Fruit fly (Drosophila melanogaster) whole organism, wandering third instar larva: ENCODE measurements around the gene Cpr65Az.

Experiments used
- CG32264 ChIP-seq: fragments of 200-800 bp; sonication (Bioruptor generic); optimal IDR thresholded peaks from 2 replicates; lab custom pipeline; 2016; ENCODE audit warnings: missing biosample characterization, missing genetic modification characterization
- CG9705 ChIP-seq: fragments of 200-800 bp; sonication (Bioruptor generic); optimal IDR thresholded peaks from 2 replicates; lab custom pipeline; 2018; ENCODE audit warnings: missing biosample characterization, mild to moderate bottlenecking, missing genetic modification characterization
- CrebA ChIP-seq: fragments of 200-800 bp; sonication (Bioruptor generic); optimal IDR thresholded peaks from 2 replicates; lab custom pipeline; 2016; ENCODE audit warnings: missing biosample characterization, mild to moderate bottlenecking, missing genetic modification characterization, borderline replicate concordance
- Dfd ChIP-seq: fragments of >200 bp; optimal IDR thresholded peaks from 2 replicates; lab custom pipeline; 2017; ENCODE audit warnings: missing biosample characterization, missing genetic modification characterization
- Dif ChIP-seq: fragments of 200-275, 200-300 bp; sonication (Bioruptor generic); optimal IDR thresholded peaks from 2 replicates; lab custom pipeline; 2018; ENCODE audit warnings: missing biosample characterization, missing genetic modification characterization; ENCODE audit not compliant: partially characterized antibody
- HLH106 ChIP-seq: fragments of 200-800 bp; optimal IDR thresholded peaks from 3 replicates; lab custom pipeline; 2019; ENCODE audit warnings: missing biosample characterization, mild to moderate bottlenecking, missing genetic modification characterization, moderate library complexity
- Hnf4 ChIP-seq: fragments of 200-800 bp; sonication (Bioruptor generic); optimal IDR thresholded peaks from 2 replicates; lab custom pipeline; 2016; ENCODE audit warnings: missing biosample characterization, mild to moderate bottlenecking, missing genetic modification characterization
- Hr78 ChIP-seq: fragments of >200 bp; optimal IDR thresholded peaks from 2 replicates; lab custom pipeline; 2017; ENCODE audit warnings: missing biosample characterization, missing genetic modification characterization
- Hr83 ChIP-seq: fragments of 200-300 bp; sonication (Bioruptor generic); optimal IDR thresholded peaks from 2 replicates; lab custom pipeline; 2016; ENCODE audit warnings: missing biosample characterization, mild to moderate bottlenecking, missing genetic modification characterization, moderate library complexity; ENCODE audit not compliant: poor library complexity, severe bottlenecking
- Mio ChIP-seq: sonication (Bioruptor generic); optimal IDR thresholded peaks from 2 replicates; lab custom pipeline; 2016; ENCODE audit warnings: missing biosample characterization, missing genetic modification characterization
- Myc ChIP-seq: fragments of >200 bp; optimal IDR thresholded peaks from 2 replicates; lab custom pipeline; 2017
- N ChIP-seq: fragments of >200 bp; optimal IDR thresholded peaks from 2 replicates; lab custom pipeline; 2018; ENCODE audit warnings: missing biosample characterization, missing external identifiers, missing genetic modification characterization
- OdsH ChIP-seq: fragments of 200-800 bp; sonication (Bioruptor generic); optimal IDR thresholded peaks from 2 replicates; lab custom pipeline; 2016; ENCODE audit warnings: missing biosample characterization, mild to moderate bottlenecking, missing genetic modification characterization
- Rel ChIP-seq, 2 experiments: fragments of 200-800 bp; sonication (Bioruptor generic) in 1 of 2; optimal IDR thresholded peaks; 2 replicates in 1 of 2; 3 replicates in 1 of 2; lab custom pipeline; 2016 to 2019; ENCODE audit warnings: mild to moderate bottlenecking in 2 of 2, missing biosample characterization in 2 of 2, missing genetic modification characterization in 2 of 2, moderate library complexity in 1 of 2
- Sp1 ChIP-seq: fragments of 200-800 bp; sonication (Bioruptor generic); optimal IDR thresholded peaks from 3 replicates; lab custom pipeline; 2019; ENCODE audit warnings: missing biosample characterization, mild to moderate bottlenecking, missing genetic modification characterization, moderate library complexity
- Vsx2 ChIP-seq: fragments of 200-300, 225-300 bp; sonication (Bioruptor generic); optimal IDR thresholded peaks from 2 replicates; lab custom pipeline; 2018; ENCODE audit warnings: missing biosample characterization, missing genetic modification characterization; ENCODE audit not compliant: partially characterized antibody
- br ChIP-seq: fragments of 200-800 bp; sonication (Bioruptor generic); optimal IDR thresholded peaks from 2 replicates; lab custom pipeline; 2016; ENCODE audit warnings: missing biosample characterization, missing genetic modification characterization
- brk ChIP-seq: fragments of 200-800 bp; sonication (Bioruptor generic); optimal IDR thresholded peaks from 2 replicates; lab custom pipeline; 2016; ENCODE audit warnings: missing biosample characterization, mild to moderate bottlenecking, missing genetic modification characterization
- dl ChIP-seq, 2 experiments: fragments of 175-275, 200-275 bp in 1 of 2; fragments of 200-275 bp in 1 of 2; sonication (Bioruptor generic); optimal IDR thresholded peaks; lab custom pipeline; 2018; ENCODE audit warnings: mild to moderate bottlenecking in 2 of 2, missing biosample characterization in 2 of 2, missing genetic modification characterization in 2 of 2, moderate library complexity in 2 of 2; ENCODE audit not compliant: partially characterized antibody in 2 of 2, insufficient read depth in 1 of 2
- dmrt93B ChIP-seq: fragments of 200-800 bp; sonication (Bioruptor generic); optimal IDR thresholded peaks from 2 replicates; lab custom pipeline; 2018; ENCODE audit warnings: missing biosample characterization, mild to moderate bottlenecking, missing genetic modification characterization
- dsf ChIP-seq: sonication (Bioruptor generic); optimal IDR thresholded peaks from 2 replicates; lab custom pipeline; 2016; ENCODE audit warnings: missing biosample characterization, missing genetic modification characterization, borderline replicate concordance
- ey ChIP-seq: fragments of 200-800 bp; sonication (Bioruptor generic); optimal IDR thresholded peaks from 2 replicates; lab custom pipeline; 2016; ENCODE audit warnings: missing biosample characterization, missing genetic modification characterization
- foxo ChIP-seq, 2 experiments: fragments of 200-800 bp; sonication (Bioruptor generic); optimal IDR thresholded peaks; 2 replicates in 1 of 2; 3 replicates in 1 of 2; lab custom pipeline; 2016 to 2017; ENCODE audit warnings: missing biosample characterization in 2 of 2, missing genetic modification characterization in 2 of 2
- fru ChIP-seq: fragments of 200-800 bp; sonication (Bioruptor generic); optimal IDR thresholded peaks from 3 replicates; lab custom pipeline; 2016; ENCODE audit warnings: missing biosample characterization, mild to moderate bottlenecking, missing genetic modification characterization
- h ChIP-seq: fragments of 200-800 bp; sonication (Bioruptor generic); optimal IDR thresholded peaks from 3 replicates; lab custom pipeline; 2016; ENCODE audit warnings: missing biosample characterization, mild to moderate bottlenecking, missing genetic modification characterization
- jim ChIP-seq: fragments of 175-275, 200-325 bp; sonication (Bioruptor generic); optimal IDR thresholded peaks from 2 replicates; lab custom pipeline; 2016; ENCODE audit warnings: missing biosample characterization, mild to moderate bottlenecking, missing genetic modification characterization
- pan ChIP-seq: fragments of >200 bp; optimal IDR thresholded peaks from 2 replicates; lab custom pipeline; 2017
- psq ChIP-seq: fragments of 200-800 bp; sonication (Bioruptor generic); optimal IDR thresholded peaks from 3 replicates; lab custom pipeline; 2017; ENCODE audit warnings: missing biosample characterization, mild to moderate bottlenecking, missing genetic modification characterization, moderate library complexity
- rgr ChIP-seq: fragments of 200-800 bp; sonication (Bioruptor generic); optimal IDR thresholded peaks from 3 replicates; lab custom pipeline; 2016; ENCODE audit warnings: missing biosample characterization, mild to moderate bottlenecking, missing genetic modification characterization
- sv ChIP-seq: fragments of 200-800 bp; sonication (Bioruptor generic); optimal IDR thresholded peaks from 3 replicates; lab custom pipeline; 2016; ENCODE audit warnings: missing biosample characterization, missing genetic modification characterization
- tai ChIP-seq: sonication (Bioruptor generic); optimal IDR thresholded peaks from 2 replicates; lab custom pipeline; 2016; ENCODE audit warnings: missing biosample characterization, missing genetic modification characterization
- usp ChIP-seq: fragments of >200 bp; optimal IDR thresholded peaks from 2 replicates; lab custom pipeline; 2017; ENCODE audit warnings: missing biosample characterization, missing genetic modification characterization
- woc ChIP-seq: sonication (Bioruptor generic); optimal IDR thresholded peaks from 2 replicates; lab custom pipeline; 2016; ENCODE audit warnings: missing biosample characterization, mild to moderate bottlenecking, missing genetic modification characterization

Cpr65Az gene

DNA sequence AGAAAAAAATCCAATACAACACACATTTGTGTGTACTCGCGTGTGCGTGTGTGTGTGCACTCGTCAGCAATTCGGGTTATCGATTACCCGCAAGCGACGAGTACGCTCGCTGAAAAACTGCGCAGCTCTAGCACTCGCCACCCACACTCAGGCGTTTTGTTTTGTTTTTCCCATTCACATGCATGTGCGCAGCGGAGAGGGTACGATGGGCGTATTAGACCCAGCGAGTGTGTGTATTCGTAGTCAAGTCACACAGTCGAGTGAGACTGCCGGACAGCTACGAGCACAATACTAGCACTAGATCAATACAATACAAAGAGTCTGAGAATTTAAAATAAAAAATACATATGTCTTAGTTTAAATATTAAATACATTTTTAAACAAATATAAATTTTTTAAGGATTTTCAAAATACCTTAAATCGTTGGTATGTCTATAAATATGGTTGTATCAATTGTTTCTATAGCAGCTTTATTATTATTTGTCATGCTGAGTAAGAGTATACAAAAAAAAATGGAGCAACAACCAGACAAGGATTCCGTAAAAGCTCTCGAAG is 24.3 kb downstream of the Cpr65Az start, which contains the start of the genes D19B and CG43293 (continued):
- no peak for TF ChIP-seq dsf (GFP tag; lab: Kevin White, UChicago)
- TF ChIP-seq usp (GFP tag; lab: Kevin White, UChicago), result no peak
- no peak for TF ChIP-seq brk (GFP tag; lab: Kevin White, UChicago)
- peak; percentile 80 for TF ChIP-seq ey (GFP tag; lab: Kevin White, UChicago)
- TF ChIP-seq sv (GFP tag; lab: Kevin White, UChicago), result peak; percentile 79
- no peak for TF ChIP-seq N (GFP tag; lab: Kevin White, UChicago)
- TF ChIP-seq Myc, result peak; percentile 78
- TF ChIP-seq tai, result no peak
- peak; percentile 52 for TF ChIP-seq CG9705

DNA sequence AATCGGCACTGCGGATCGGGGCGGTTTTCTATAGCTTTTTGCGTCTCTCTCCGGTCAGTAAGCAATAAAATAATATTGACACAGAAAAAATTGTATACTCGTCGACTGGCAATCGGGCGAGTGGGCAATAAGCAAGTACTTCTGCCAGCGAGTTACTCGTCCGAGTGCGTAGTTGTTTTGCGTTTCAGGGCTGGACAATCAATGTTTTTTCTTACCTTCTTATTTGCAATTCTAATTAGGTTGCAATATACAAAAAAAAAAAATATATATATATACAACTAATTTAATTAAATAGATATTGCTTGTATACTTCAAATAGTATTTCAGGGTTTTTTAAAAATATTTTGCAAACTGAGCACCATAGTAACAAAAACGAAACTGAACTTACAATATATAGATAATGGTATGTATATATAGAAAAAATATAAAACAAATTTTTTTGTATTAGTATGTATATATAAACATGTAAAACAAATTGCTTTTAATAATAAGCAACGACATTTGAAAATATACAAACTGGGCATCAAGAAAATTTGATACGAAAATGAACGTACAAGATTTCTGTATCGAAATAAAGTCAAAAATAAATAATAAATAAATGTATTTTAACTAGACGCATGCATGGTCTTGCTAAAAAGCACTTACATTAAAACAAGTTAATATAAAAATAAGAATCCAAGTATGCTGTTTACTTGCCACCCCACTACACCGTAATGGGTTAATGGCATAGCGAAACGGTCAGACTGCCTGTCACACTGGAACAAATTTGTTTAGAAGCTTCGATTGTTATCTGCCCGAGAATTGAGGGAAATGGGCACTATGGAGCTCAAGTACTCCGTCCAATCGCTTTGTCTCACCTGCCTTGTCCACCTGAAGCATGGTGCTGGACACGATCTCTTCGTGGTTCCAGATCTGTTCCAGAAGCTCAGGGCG is 28.6 kb downstream of the Cpr65Az start, which contains the start of the genes D19A and CG7386:
D19A (minus strand) TSS at position 129 of the 933 bp plus-strand sequence.
CG7386 (plus strand) TSS at position 751 of the 933 bp plus-strand sequence.
- TF ChIP-seq Hr83 (peak; percentile 91), OdsH (GFP tag; lab: Kevin White, UChicago) (peak; percentile 28), dmrt93B (GFP tag; lab: Kevin White, UChicago) (no peak), woc (peak; percentile 79), dl (GFP tag; optimal IDR thresholded peaks at IDR 0.05; lab: Kevin White, UChicago; ENCODE audit: insufficient read depth in 1 of 2, partially characterized antibody in 2 of 2) (peak in 1 of 2 experiments; percentile 28), pan (no peak), Hr78 (GFP tag; lab: Kevin White, UChicago) (no peak), Myc (peak; percentile 30), Vsx2 (peak; percentile 96), jim (GFP tag; lab: Kevin White, UChicago) (no peak), brk (GFP tag; lab: Kevin White, UChicago) (no peak), HLH106 (tag; lab: Kevin White, UChicago) (peak; percentile 39), fru (GFP tag; lab: Kevin White, UChicago) (peak; percentile 24), br (GFP tag; lab: Kevin White, UChicago) (peak; percentile 51), Mio (GFP tag; lab: Kevin White, UChicago) (no peak), psq (GFP tag; lab: Kevin White, UChicago) (peak; percentile 55), dsf (GFP tag; lab: Kevin White, UChicago) (no peak), foxo (GFP tag; optimal IDR thresholded peaks at IDR 0.05; lab: Kevin White, UChicago) (peak in 1 of 2 experiments; percentile 70), CrebA (GFP tag; lab: Kevin White, UChicago) (no peak), N (GFP tag; lab: Kevin White, UChicago) (no peak), h (GFP tag; lab: Kevin White, UChicago) (peak; percentile 58), sv (GFP tag; lab: Kevin White, UChicago) (peak; percentile 65), Rel (GFP tag; optimal IDR thresholded peaks at IDR 0.05; lab: Kevin White, UChicago) (no peak), Rel (tag; optimal IDR thresholded peaks at IDR 0.05; lab: Kevin White, UChicago) (peak; percentile 24), Dfd (GFP tag; lab: Kevin White, UChicago) (no peak), CG32264 (GFP tag; lab: Kevin White, UChicago) (no peak), Hnf4 (GFP tag; lab: Kevin White, UChicago) (peak; percentile 66), CG9705 (peak; percentile 45), rgr (GFP tag; lab: Kevin White, UChicago) (peak; percentile 59), ey (GFP tag; lab: Kevin White, UChicago) (peak; percentile 47), Sp1 (peak; percentile 65), Dif (peak; percentile 91)
- TF ChIP-seq, all 38 proteins: peak for 20
